Worm (Caenorhabditis elegans) whole organism, mixed stage, embryonic: ENCODE results near the gene mksr-2.

Source experiments
- M03D4.4 ChIP-seq: sonication (generic microtip); optimal IDR thresholded peaks from 2 replicates; lab custom pipeline; 2017; ENCODE audit warnings: mild to moderate bottlenecking, missing genetic modification characterization, missing compliant biosample characterization
- blmp-1 ChIP-seq: fragments of 150-350 bp; optimal IDR thresholded peaks from 2 replicates; lab custom pipeline; 2014; ENCODE audit warnings: missing biosample characterization, missing genetic modification characterization
- ceh-39 ChIP-seq: fragments of 150-350 bp; optimal IDR thresholded peaks from 2 replicates; lab custom pipeline; 2014; ENCODE audit warnings: missing biosample characterization, missing genetic modification characterization
- ceh-43 ChIP-seq: fragments of 200-800 bp; sonication (Bioruptor generic); optimal IDR thresholded peaks from 2 replicates; lab custom pipeline; 2018; ENCODE audit warnings: mild to moderate bottlenecking, missing genetic modification characterization, moderate library complexity, missing compliant biosample characterization
- ceh-83 ChIP-seq: fragments of 200-800 bp; sonication (Bioruptor generic); optimal IDR thresholded peaks from 2 replicates; lab custom pipeline; 2018; ENCODE audit warnings: mild to moderate bottlenecking, missing genetic modification characterization, missing compliant biosample characterization
- ces-1 ChIP-seq: fragments of 150-350 bp; optimal IDR thresholded peaks from 2 replicates; lab custom pipeline; 2014; ENCODE audit warnings: missing biosample characterization, missing genetic modification reagents, missing genetic modification characterization
- cnd-1 ChIP-seq: fragments of 200-800 bp; sonication (Bioruptor generic); optimal IDR thresholded peaks from 2 replicates; lab custom pipeline; 2018; ENCODE audit warnings: mild to moderate bottlenecking, missing genetic modification characterization, missing compliant biosample characterization
- elt-1 ChIP-seq: sonication (generic microtip); optimal IDR thresholded peaks from 2 replicates; lab custom pipeline; 2017; ENCODE audit warnings: missing genetic modification characterization, mild to moderate bottlenecking, missing compliant biosample characterization, antibody characterized with exemption, moderate library complexity, borderline replicate concordance; ENCODE audit not compliant: insufficient read depth
- elt-3 ChIP-seq: fragments of 150-350 bp; optimal IDR thresholded peaks from 2 replicates; lab custom pipeline; 2014; ENCODE audit warnings: missing biosample characterization, missing genetic modification characterization
- flh-1 ChIP-seq: fragments of 200-800 bp; sonication (Bioruptor generic); optimal IDR thresholded peaks from 2 replicates; lab custom pipeline; 2018; ENCODE audit warnings: mild to moderate bottlenecking, missing genetic modification characterization, moderate library complexity, missing compliant biosample characterization
- ham-2 ChIP-seq: fragments of 200-800 bp; sonication (Bioruptor generic); optimal IDR thresholded peaks from 2 replicates; lab custom pipeline; 2018; ENCODE audit warnings: mild to moderate bottlenecking, missing genetic modification characterization, missing compliant biosample characterization
- hlh-1 ChIP-seq: fragments of 150-350 bp; optimal IDR thresholded peaks from 2 replicates; lab custom pipeline; 2014; ENCODE audit warnings: missing biosample characterization, missing genetic modification reagents, missing genetic modification characterization
- lin-13 ChIP-seq: fragments of 150-350 bp; optimal IDR thresholded peaks from 2 replicates; lab custom pipeline; 2014; ENCODE audit warnings: missing biosample characterization, missing genetic modification characterization
- lsy-2 ChIP-seq: fragments of 150-350 bp; optimal IDR thresholded peaks from 2 replicates; lab custom pipeline; 2014; ENCODE audit warnings: missing biosample characterization, missing genetic modification characterization
- mab-5 ChIP-seq: fragments of 150-350 bp; optimal IDR thresholded peaks from 2 replicates; lab custom pipeline; 2014; ENCODE audit warnings: missing biosample characterization, missing genetic modification characterization
- mep-1 ChIP-seq: fragments of 150-350 bp; optimal IDR thresholded peaks from 2 replicates; lab custom pipeline; 2017; ENCODE audit warnings: missing biosample characterization, missing genetic modification reagents, missing genetic modification characterization, inconsistent platforms
- mls-2 ChIP-seq: sonication (generic microtip); optimal IDR thresholded peaks from 2 replicates; lab custom pipeline; 2016; ENCODE audit warnings: mild to moderate bottlenecking, missing genetic modification characterization, moderate library complexity, missing compliant biosample characterization
- nhr-28 ChIP-seq: fragments of 150-350 bp; optimal IDR thresholded peaks from 2 replicates; lab custom pipeline; 2014; ENCODE audit warnings: missing biosample characterization, missing genetic modification characterization
- nhr-76 ChIP-seq: sonication (generic microtip); optimal IDR thresholded peaks from 2 replicates; lab custom pipeline; 2017; ENCODE audit warnings: missing biosample characterization, missing genetic modification characterization
- sem-2 ChIP-seq: fragments of 200-800 bp; sonication (Bioruptor generic); optimal IDR thresholded peaks from 2 replicates; lab custom pipeline; 2018; ENCODE audit warnings: mild to moderate bottlenecking, missing genetic modification characterization, missing compliant biosample characterization
- snpc-4 ChIP-seq: fragments of 150-350 bp; optimal IDR thresholded peaks from 2 replicates; lab custom pipeline; 2014; ENCODE audit warnings: missing biosample characterization, missing genetic modification characterization
- sptf-1 ChIP-seq: sonication (generic microtip); optimal IDR thresholded peaks from 2 replicates; lab custom pipeline; 2017; ENCODE audit warnings: mild to moderate bottlenecking, missing genetic modification characterization, moderate library complexity, missing compliant biosample characterization
- tbx-8 ChIP-seq: fragments of 200-800 bp; sonication (Bioruptor generic); optimal IDR thresholded peaks from 2 replicates; lab custom pipeline; 2018; ENCODE audit warnings: mild to moderate bottlenecking, missing genetic modification characterization, moderate library complexity, missing compliant biosample characterization
- unc-120 ChIP-seq: sonication (generic microtip); optimal IDR thresholded peaks from 2 replicates; lab custom pipeline; 2017; ENCODE audit warnings: missing genetic modification characterization, missing compliant biosample characterization; ENCODE audit not compliant: poor library complexity, severe bottlenecking
- unc-39 ChIP-seq: fragments of 150-350 bp; optimal IDR thresholded peaks from 2 replicates; lab custom pipeline; 2014; ENCODE audit warnings: missing biosample characterization, missing genetic modification characterization
- unc-62 ChIP-seq: fragments of 150-350 bp; optimal IDR thresholded peaks from 2 replicates; lab custom pipeline; 2014; ENCODE audit warnings: missing biosample characterization, missing genetic modification reagents, missing genetic modification characterization
- ztf-11 ChIP-seq: fragments of 150-350 bp; optimal IDR thresholded peaks from 2 replicates; lab custom pipeline; 2014; ENCODE audit warnings: missing biosample characterization, missing genetic modification characterization

Gene mksr-2

ce11 chrIV:2306447-2306846, at the start of gene mksr-2:
mksr-2 (minus strand) TSS chrIV:2306547.
- no peak for TF ChIP-seq mep-1 (tag; lab: Kevin White, UChicago)
- no peak for TF ChIP-seq hlh-1 (tag; lab: Kevin White, UChicago)
- TF ChIP-seq ceh-43 (GFP tag; lab: Kevin White, UChicago) = no peak
- TF ChIP-seq mls-2 (tag; lab: Kevin White, UChicago) = no peak
- no peak for TF ChIP-seq nhr-76 (tag; lab: Kevin White, UChicago)
- no peak for TF ChIP-seq ztf-11
- TF ChIP-seq sem-2 (GFP tag; lab: Kevin White, UChicago) = no peak
- no peak for TF ChIP-seq unc-62
- TF ChIP-seq flh-1 (GFP tag; lab: Kevin White, UChicago) = no peak
- TF ChIP-seq sptf-1 = no peak
- TF ChIP-seq ham-2 (GFP tag; lab: Kevin White, UChicago) = no peak
- no peak for TF ChIP-seq blmp-1 (tag; lab: Kevin White, UChicago)
- TF ChIP-seq tbx-8 = no peak
- no peak for TF ChIP-seq unc-120 (tag; lab: Kevin White, UChicago)
- TF ChIP-seq, all 35 proteins: peak for 0

ce11 chrIV:2348862-2349321, 42.5 kb upstream of the mksr-2 start, which contains the start of the genes ppgn-1 and tftc-1:
ppgn-1 (minus strand) TSS chrIV:2348912.
tftc-1 (plus strand) TSS chrIV:2349271.
- TF ChIP-seq unc-39 (tag; lab: Kevin White, UChicago) (no peak), mep-1 (tag; lab: Kevin White, UChicago) (peak; percentile 28), flh-1 (GFP tag; lab: Kevin White, UChicago) (no peak), nhr-28 (tag; lab: Kevin White, UChicago) (no peak), lin-13 (peak; percentile 13), ces-1 (GFP tag; lab: Kevin White, UChicago) (peak; percentile 81), cnd-1 (tag; lab: Kevin White, UChicago) (no peak)

ce11 chrIV:2334012-2334411, 27.7 kb upstream of the mksr-2 start:
- TF ChIP-seq lsy-2 (tag; lab: Kevin White, UChicago) (peak; percentile 67), nhr-28 (tag; lab: Kevin White, UChicago) (no peak)

ce11 chrIV:2329540-2329939, 23.2 kb upstream of the mksr-2 start, which contains the start of gene nhr-236:
nhr-236 (minus strand) TSS chrIV:2329640.
- TF ChIP-seq ceh-39 (tag; lab: Kevin White, UChicago) (no peak), sptf-1 (no peak), elt-1 (tag; lab: Kevin White, UChicago) (no peak), ztf-11 (no peak)

ce11 chrIV:2327317-2327716, 21.0 kb upstream of the mksr-2 start:
- TF ChIP-seq unc-120 (tag; lab: Kevin White, UChicago) (no peak), nhr-28 (tag; lab: Kevin White, UChicago) (no peak), snpc-4 (tag; lab: Kevin White, UChicago) (no peak), sem-2 (GFP tag; lab: Kevin White, UChicago) (no peak), ceh-43 (GFP tag; lab: Kevin White, UChicago) (no peak), ceh-83 (GFP tag; lab: Kevin White, UChicago) (no peak), lsy-2 (tag; lab: Kevin White, UChicago) (no peak), unc-39 (tag; lab: Kevin White, UChicago) (no peak), mab-5 (tag; lab: Kevin White, UChicago) (no peak), ces-1 (GFP tag; lab: Kevin White, UChicago) (no peak)

ce11 chrIV:2322998-2323397, 16.7 kb upstream of the mksr-2 start, which contains the start of gene nsy-4:
nsy-4 (plus strand) TSS chrIV:2323271.
- TF ChIP-seq M03D4.4 (tag; lab: Kevin White, UChicago) = no peak
- TF ChIP-seq mls-2 (tag; lab: Kevin White, UChicago) = no peak
- no peak for TF ChIP-seq elt-3 (tag; lab: Kevin White, UChicago)
- TF ChIP-seq nhr-28 (tag; lab: Kevin White, UChicago) = no peak
- no peak for TF ChIP-seq snpc-4 (tag; lab: Kevin White, UChicago)
- no peak for TF ChIP-seq sptf-1
- no peak for TF ChIP-seq flh-1 (GFP tag; lab: Kevin White, UChicago)
- TF ChIP-seq tbx-8 = no peak
